Fruit fly (Drosophila melanogaster) whole organism, wandering third instar larva: ENCODE data around the gene CG3842.

Experiments
- CrebA ChIP-seq: fragments of 200-800 bp; sonication (Bioruptor generic); optimal IDR thresholded peaks from 2 replicates; lab custom pipeline; 2016; ENCODE audit warnings: missing biosample characterization, mild to moderate bottlenecking, missing genetic modification characterization, borderline replicate concordance
- brk ChIP-seq: fragments of 200-800 bp; sonication (Bioruptor generic); optimal IDR thresholded peaks from 2 replicates; lab custom pipeline; 2016; ENCODE audit warnings: missing biosample characterization, mild to moderate bottlenecking, missing genetic modification characterization
- h ChIP-seq: fragments of 200-800 bp; sonication (Bioruptor generic); optimal IDR thresholded peaks from 3 replicates; lab custom pipeline; 2016; ENCODE audit warnings: missing biosample characterization, mild to moderate bottlenecking, missing genetic modification characterization

DNA sequence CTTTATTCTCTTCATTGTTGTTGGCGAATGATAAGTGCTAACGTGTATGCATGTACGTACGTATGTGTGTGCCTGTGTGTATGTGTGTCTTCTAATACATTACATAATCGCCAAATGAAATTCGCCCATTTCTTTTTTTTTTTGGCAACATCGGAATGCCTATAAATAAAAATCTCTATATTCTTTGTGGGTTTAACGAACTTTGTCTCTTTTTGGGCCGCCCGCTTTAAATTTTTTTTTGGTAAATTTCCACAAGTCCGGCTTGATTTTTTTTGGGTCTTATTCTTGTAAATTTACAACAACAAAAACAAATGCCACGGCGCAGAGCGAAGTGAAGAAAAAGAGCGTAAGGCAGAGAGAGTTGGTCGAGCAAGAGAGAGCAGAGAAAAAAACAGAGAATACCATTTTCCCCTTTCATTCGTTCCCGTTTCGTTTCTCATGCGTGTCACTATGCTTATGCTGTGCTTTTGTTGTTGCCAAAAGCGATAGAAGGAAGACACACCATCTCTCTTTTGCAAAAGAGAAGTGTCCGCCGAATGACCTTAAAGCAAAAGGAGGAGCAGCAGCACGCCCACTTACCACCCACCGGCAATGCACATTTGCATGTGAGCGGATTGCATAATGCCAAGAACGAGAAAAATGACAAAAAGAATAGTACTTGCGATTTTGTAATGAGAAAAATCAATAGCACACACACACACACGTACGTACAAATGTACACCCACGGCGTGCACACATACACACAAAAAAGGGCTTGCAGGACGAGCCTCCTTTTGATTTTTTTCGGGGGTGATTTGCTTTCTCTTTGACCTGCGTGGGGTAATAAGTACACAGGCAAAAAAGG, 15.4 kb downstream of the CG3842 start:
- no peak for TF ChIP-seq h (GFP tag; lab: Kevin White, UChicago)
- no peak for TF ChIP-seq CrebA
- no peak for TF ChIP-seq brk (GFP tag; lab: Kevin White, UChicago)
